Worm (Caenorhabditis elegans): ENCODE measurements around the gene C07A12.7.
A peak's percentile ranks its signal among the peaks of the same experiment; 100 is the strongest.

Gene C07A12.7

DNA sequence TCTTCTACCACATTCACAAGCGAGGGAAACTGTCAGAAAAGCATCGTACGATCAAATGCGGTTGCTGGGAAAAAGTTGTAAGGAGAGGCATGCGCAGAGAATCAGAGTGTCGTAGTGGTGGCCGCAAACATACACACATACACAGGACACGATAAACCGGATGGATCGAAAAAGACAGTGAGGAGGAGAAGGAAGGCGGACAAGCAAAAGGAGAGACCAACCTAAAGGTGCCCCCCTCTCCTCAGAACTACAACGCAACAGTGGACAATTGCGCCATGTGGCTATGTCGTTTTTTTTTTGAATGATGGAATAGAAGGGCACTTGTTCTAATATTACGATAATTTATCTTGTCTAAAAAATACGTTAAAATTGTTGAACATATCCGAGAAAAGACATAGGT, 23.5 kb downstream of the C07A12.7 start:
- TF ChIP-seq unc-62 (GFP tag; optimal IDR thresholded peaks at IDR 0.05): no peak
- peak; percentile 15 for TF ChIP-seq cnd-1 (tag; optimal IDR thresholded peaks at IDR 0.05)
- peak; percentile 14 for TF ChIP-seq zip-8 (tag; optimal IDR thresholded peaks at IDR 0.05)
- no peak for TF ChIP-seq hlh-1 (tag; optimal IDR thresholded peaks at IDR 0.05)

DNA sequence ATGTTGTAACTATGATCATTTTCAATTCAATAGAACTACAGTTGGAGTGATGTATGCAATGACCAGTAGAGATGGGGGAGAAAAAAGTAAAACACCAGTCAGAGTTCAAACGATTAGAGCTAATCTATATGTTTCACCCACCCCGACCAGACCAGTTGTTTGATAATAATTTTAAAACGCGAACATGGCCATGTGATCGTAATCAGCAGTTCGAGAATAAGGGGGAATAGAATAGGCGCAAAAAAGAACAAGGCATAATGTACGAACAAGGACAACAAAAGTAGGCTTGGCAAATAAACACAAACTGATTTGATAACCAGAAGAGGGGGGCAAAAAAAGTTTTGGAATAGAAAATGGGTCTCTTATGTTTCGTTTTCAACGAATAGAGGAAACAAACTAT, 23.9 kb downstream of the C07A12.7 start:
- TF ChIP-seq nhr-12 (tag; optimal IDR thresholded peaks at IDR 0.05) (no peak), zip-8 (tag; optimal IDR thresholded peaks at IDR 0.05) (no peak), sptf-1 (tag; optimal IDR thresholded peaks at IDR 0.05) (no peak), unc-39 (tag; optimal IDR thresholded peaks at IDR 0.05) (no peak), cnd-1 (tag; optimal IDR thresholded peaks at IDR 0.05) (no peak), elt-3 (tag; optimal IDR thresholded peaks at IDR 0.05) (no peak), ztf-11 (tag; optimal IDR thresholded peaks at IDR 0.05) (no peak), unc-62 (GFP tag; optimal IDR thresholded peaks at IDR 0.05) (no peak), sem-2 (GFP tag; optimal IDR thresholded peaks at IDR 0.05) (no peak), pha-4 (tag; optimal IDR thresholded peaks at IDR 0.05) (no peak), lsy-2 (tag; optimal IDR thresholded peaks at IDR 0.05) (no peak), nhr-2 (tag; optimal IDR thresholded peaks at IDR 0.05) (no peak), blmp-1 (tag; optimal IDR thresholded peaks at IDR 0.05) (no peak), nhr-28 (tag; optimal IDR thresholded peaks at IDR 0.05) (no peak), flh-1 (GFP tag; optimal IDR thresholded peaks at IDR 0.05) (no peak), tbx-8 (GFP tag; optimal IDR thresholded peaks at IDR 0.05) (no peak)

ce11 chrX:4495814-4496567, 26.0 kb downstream of the C07A12.7 start:
- no peak for TF ChIP-seq ces-1 (GFP tag; optimal IDR thresholded peaks at IDR 0.05)
- TF ChIP-seq ceh-39 (tag; optimal IDR thresholded peaks at IDR 0.05): no peak
- no peak for TF ChIP-seq tbx-8 (GFP tag; optimal IDR thresholded peaks at IDR 0.05)
- TF ChIP-seq mep-1 (tag; optimal IDR thresholded peaks at IDR 0.05): no peak
- no peak for TF ChIP-seq lsy-2 (tag; optimal IDR thresholded peaks at IDR 0.05)
- TF ChIP-seq lin-13 (tag; optimal IDR thresholded peaks at IDR 0.05): no peak
- no peak for TF ChIP-seq unc-39 (tag; optimal IDR thresholded peaks at IDR 0.05)
- TF ChIP-seq ceh-43 (GFP tag; optimal IDR thresholded peaks at IDR 0.05): no peak
- no peak for TF ChIP-seq nhr-12 (tag; optimal IDR thresholded peaks at IDR 0.05)
- no peak for TF ChIP-seq elt-1 (tag; optimal IDR thresholded peaks at IDR 0.05; ENCODE audit: borderline replicate concordance, insufficient read depth)
- no peak for TF ChIP-seq elt-3 (tag; optimal IDR thresholded peaks at IDR 0.05)
- no peak for TF ChIP-seq hlh-1 (tag; optimal IDR thresholded peaks at IDR 0.05)
- no peak for TF ChIP-seq mls-2 (tag; optimal IDR thresholded peaks at IDR 0.05)
- no peak for TF ChIP-seq unc-120 (tag; optimal IDR thresholded peaks at IDR 0.05; ENCODE audit: poor library complexity, severe bottlenecking)

DNA sequence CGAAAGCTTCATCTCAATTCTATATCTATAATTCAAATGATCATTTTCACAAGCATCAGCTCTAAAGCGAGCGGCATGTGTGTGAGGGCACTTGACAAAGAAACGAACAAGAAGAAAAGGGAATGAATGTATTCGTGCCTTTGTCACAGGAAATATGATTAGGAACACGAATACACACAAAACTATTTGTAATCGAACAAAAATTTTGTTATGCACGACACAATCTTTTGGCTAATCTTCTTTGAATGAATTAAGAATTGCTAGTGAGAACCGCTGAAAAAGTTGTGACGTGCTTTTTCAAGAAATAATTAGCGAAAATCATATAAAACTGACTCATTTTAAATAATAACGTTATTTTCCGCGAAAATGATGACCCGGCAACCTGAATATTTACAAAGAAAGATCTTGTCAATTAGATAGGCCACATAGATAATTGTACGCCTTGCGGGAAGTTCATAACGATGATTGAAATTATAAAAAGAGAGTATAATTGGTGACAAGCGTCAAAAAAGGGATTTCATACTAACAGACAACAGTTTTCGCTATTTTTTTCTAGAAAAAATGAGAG, 28.4 kb downstream of the C07A12.7 start:
- no peak for TF ChIP-seq unc-120 (tag; optimal IDR thresholded peaks at IDR 0.05; ENCODE audit: poor library complexity, severe bottlenecking)
- TF ChIP-seq pha-4 (tag; optimal IDR thresholded peaks at IDR 0.05): no peak
- TF ChIP-seq ces-1 (GFP tag; optimal IDR thresholded peaks at IDR 0.05): peak; percentile 73

- TF ChIP-seq unc-120 (tag; optimal IDR thresholded peaks at IDR 0.05; ENCODE audit: poor library complexity, severe bottlenecking) (no peak), ztf-11 (tag; optimal IDR thresholded peaks at IDR 0.05) (no peak), ceh-83 (GFP tag; optimal IDR thresholded peaks at IDR 0.05) (no peak), blmp-1 (tag; optimal IDR thresholded peaks at IDR 0.05) (no peak), snpc-4 (tag; optimal IDR thresholded peaks at IDR 0.05) (no peak), flh-1 (GFP tag; optimal IDR thresholded peaks at IDR 0.05) (no peak), unc-62 (GFP tag; optimal IDR thresholded peaks at IDR 0.05) (no peak), mep-1 (tag; optimal IDR thresholded peaks at IDR 0.05) (no peak), lin-32 (GFP tag; optimal IDR thresholded peaks at IDR 0.05) (no peak), elt-3 (tag; optimal IDR thresholded peaks at IDR 0.05) (no peak), hlh-1 (tag; optimal IDR thresholded peaks at IDR 0.05) (no peak), ces-1 (GFP tag; optimal IDR thresholded peaks at IDR 0.05) (no peak)
Observed at ce11 chrX:4492199-4492598, 29.7 kb downstream of the C07A12.7 start, which contains the start of gene F46H6.5. Gene F46H6.5 (minus strand): TSS chrX:4492208.

Measured in whole organism, mixed stage, embryonic.